Worm (Caenorhabditis elegans): ENCODE results near the gene ZC239.17.

DNA sequence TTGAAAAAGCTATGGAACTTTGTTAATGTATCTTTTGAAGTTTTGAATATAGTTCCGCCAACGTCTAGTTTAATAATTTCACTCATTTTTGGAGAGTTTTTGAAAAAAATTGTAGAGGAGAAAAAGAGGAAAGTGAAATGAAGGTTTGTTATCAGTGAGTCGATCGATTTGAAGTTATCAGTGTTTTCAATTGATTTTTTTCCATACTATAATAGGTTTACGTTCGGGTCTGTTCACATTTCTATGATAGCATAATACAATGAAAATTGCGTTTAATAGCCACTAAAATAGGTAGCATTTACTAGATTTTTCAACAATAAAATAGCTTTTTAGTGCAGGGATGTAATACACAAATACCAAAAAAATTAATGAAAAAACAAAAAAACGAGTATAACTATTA, 480 bp downstream of the ZC239.17 start, which contains the start of gene ZC239.16:
- TF ChIP-seq elt-3 (tag; optimal IDR thresholded peaks at IDR 0.05) (no peak), crh-2 (tag; optimal IDR thresholded peaks at IDR 0.05) (no peak), ztf-11 (tag; optimal IDR thresholded peaks at IDR 0.05) (no peak), nhr-11 (tag; optimal IDR thresholded peaks at IDR 0.05) (no peak), egl-27 (tag; optimal IDR thresholded peaks at IDR 0.05) (no peak)

All from whole organism, L2 larva.